Worm (Caenorhabditis elegans) whole organism, L1 larva: ENCODE data around the gene cpsf-1.

Source experiments
- C16A3.4 ChIP-seq: fragments of 150-350 bp; optimal IDR thresholded peaks from 2 replicates; lab custom pipeline; 2014; ENCODE audit warnings: missing biosample characterization, missing genetic modification characterization
- Y116A8C.19 ChIP-seq: sonication (generic microtip); optimal IDR thresholded peaks from 2 replicates; lab custom pipeline; 2016; ENCODE audit warnings: missing compliant biosample characterization, missing genetic modification characterization, borderline replicate concordance
- alr-1 ChIP-seq: fragments of 200-800 bp; sonication (Bioruptor generic); optimal IDR thresholded peaks from 2 replicates; lab custom pipeline; 2018; ENCODE audit warnings: borderline replicate concordance, mild to moderate bottlenecking, missing genetic modification characterization, missing compliant biosample characterization
- aly-2 ChIP-seq: fragments of 150-350 bp; optimal IDR thresholded peaks from 2 replicates; lab custom pipeline; 2014; ENCODE audit warnings: missing biosample characterization, missing genetic modification characterization
- ama-1 ChIP-seq: fragments of 150-350 bp; optimal IDR thresholded peaks from 2 replicates; lab custom pipeline; 2014
- blmp-1 ChIP-seq: fragments of 150-350 bp; optimal IDR thresholded peaks from 2 replicates; lab custom pipeline; 2014; ENCODE audit warnings: missing biosample characterization, missing genetic modification characterization
- ceh-82 ChIP-seq, 3 experiments: fragments of 150-350 bp in 1 of 3; sonication (generic microtip) in 2 of 3; optimal IDR thresholded peaks; 2 replicates each; lab custom pipeline; 2014 to 2017; ENCODE audit warnings: missing biosample characterization in 3 of 3, missing genetic modification characterization in 3 of 3
- ceh-88 ChIP-seq: fragments of 200-800 bp; sonication (Bioruptor generic); IDR thresholded peaks from 2 replicates; pipeline ENCODE4 v1.3.6; 2022; ENCODE audit warnings: missing genetic modification characterization, missing compliant biosample characterization
- ces-1 ChIP-seq: fragments of 150-350 bp; optimal IDR thresholded peaks from 2 replicates; lab custom pipeline; 2014; ENCODE audit warnings: missing biosample characterization, missing genetic modification reagents, missing genetic modification characterization
- dpl-1 ChIP-seq, 3 experiments: fragments of 150-350 bp in 2 of 3; sonication (generic microtip) in 1 of 3; optimal IDR thresholded peaks; 2 replicates each; lab custom pipeline; 2014 to 2017; ENCODE audit warnings: missing biosample characterization in 3 of 3, missing genetic modification characterization in 3 of 3, missing genetic modification reagents in 3 of 3
- dsc-1 ChIP-seq: sonication (generic microtip); optimal IDR thresholded peaks from 2 replicates; lab custom pipeline; 2016; ENCODE audit warnings: mild to moderate bottlenecking, missing genetic modification characterization, missing compliant biosample characterization
- elt-3 ChIP-seq, 6 experiments: fragments of 150-350 bp in 1 of 6; sonication (generic microtip); optimal IDR thresholded peaks; 2 replicates each; lab custom pipeline; 2017 to 2018; ENCODE audit warnings: missing biosample characterization in 6 of 6, missing genetic modification characterization in 6 of 6, inconsistent platforms in 1 of 6
- ets-5 ChIP-seq: fragments of 200-800 bp; sonication (Bioruptor generic); IDR thresholded peaks from 2 replicates; pipeline ENCODE4 v1.3.6; 2022; ENCODE audit warnings: missing genetic modification characterization, missing compliant biosample characterization
- fkh-4 ChIP-seq: sonication (generic microtip); optimal IDR thresholded peaks from 2 replicates; lab custom pipeline; 2016; ENCODE audit warnings: missing compliant biosample characterization, missing genetic modification characterization, borderline replicate concordance
- fkh-8 ChIP-seq: sonication (generic microtip); optimal IDR thresholded peaks from 2 replicates; lab custom pipeline; 2016; ENCODE audit warnings: mild to moderate bottlenecking, missing genetic modification characterization, missing compliant biosample characterization
- hpl-2 ChIP-seq: fragments of 150-350 bp; optimal IDR thresholded peaks from 2 replicates; lab custom pipeline; 2014; ENCODE audit warnings: missing biosample characterization, missing genetic modification reagents, missing genetic modification characterization
- lin-13 ChIP-seq: fragments of 150-350 bp; optimal IDR thresholded peaks from 2 replicates; lab custom pipeline; 2014; ENCODE audit warnings: missing biosample characterization, missing genetic modification reagents, missing genetic modification characterization
- lin-15B ChIP-seq: fragments of 150-350 bp; sonication (generic microtip); optimal IDR thresholded peaks from 3 replicates; lab custom pipeline; 2014; ENCODE audit warnings: missing biosample characterization, missing genetic modification characterization
- lin-39 ChIP-seq: fragments of 150-350 bp; optimal IDR thresholded peaks from 2 replicates; lab custom pipeline; 2014; ENCODE audit warnings: missing biosample characterization, missing genetic modification reagents, missing genetic modification characterization
- lsy-2 ChIP-seq, 2 experiments: fragments of 150-350 bp; optimal IDR thresholded peaks; 2 replicates each; lab custom pipeline; 2014; ENCODE audit warnings: missing biosample characterization in 2 of 2, missing genetic modification characterization in 2 of 2
- mab-9 ChIP-seq: fragments of 200-800 bp; sonication (Bioruptor generic); IDR thresholded peaks from 2 replicates; pipeline ENCODE4 v1.3.6; 2022; ENCODE audit warnings: missing genetic modification reagents, missing genetic modification characterization, missing compliant biosample characterization
- mdl-1 ChIP-seq, 2 experiments: fragments of 150-350 bp; optimal IDR thresholded peaks; 2 replicates each; lab custom pipeline; 2014 to 2017; ENCODE audit warnings: missing biosample characterization in 2 of 2, missing genetic modification characterization in 2 of 2, inconsistent platforms in 1 of 2
- mef-2 ChIP-seq: fragments of 150-350 bp; optimal IDR thresholded peaks from 2 replicates; lab custom pipeline; 2014; ENCODE audit warnings: missing biosample characterization, missing genetic modification characterization
- mep-1 ChIP-seq: fragments of 150-350 bp; optimal IDR thresholded peaks from 2 replicates; lab custom pipeline; 2014; ENCODE audit warnings: missing biosample characterization, missing genetic modification characterization
- nhr-11 ChIP-seq: fragments of 150-350 bp; optimal IDR thresholded peaks from 2 replicates; lab custom pipeline; 2014; ENCODE audit warnings: missing biosample characterization, missing genetic modification characterization
- nhr-12 ChIP-seq: sonication (generic microtip); optimal IDR thresholded peaks from 2 replicates; lab custom pipeline; 2017; ENCODE audit warnings: missing biosample characterization, missing genetic modification characterization
- nhr-237 ChIP-seq: fragments of 150-350 bp; optimal IDR thresholded peaks from 2 replicates; lab custom pipeline; 2014; ENCODE audit warnings: missing biosample characterization, missing genetic modification characterization
- nhr-28 ChIP-seq: fragments of 150-350 bp; optimal IDR thresholded peaks from 2 replicates; lab custom pipeline; 2014; ENCODE audit warnings: missing biosample characterization, missing genetic modification characterization
- nhr-47 ChIP-seq: sonication (generic microtip); optimal IDR thresholded peaks from 2 replicates; lab custom pipeline; 2016; ENCODE audit warnings: mild to moderate bottlenecking, missing genetic modification characterization, moderate library complexity, missing compliant biosample characterization
- nhr-71 ChIP-seq: sonication (generic microtip); optimal IDR thresholded peaks from 2 replicates; lab custom pipeline; 2016; ENCODE audit warnings: mild to moderate bottlenecking, missing genetic modification characterization, moderate library complexity, missing compliant biosample characterization
- nhr-77 ChIP-seq: fragments of 150-350 bp; optimal IDR thresholded peaks from 2 replicates; lab custom pipeline; 2014; ENCODE audit warnings: missing biosample characterization, missing genetic modification characterization
- nhr-85 ChIP-seq: sonication (generic microtip); peaks from one replicate; lab custom pipeline; 2016; ENCODE audit warnings: missing genetic modification characterization, inconsistent platforms, missing compliant biosample characterization
- pax-3 ChIP-seq: fragments of 200-800 bp; sonication (Bioruptor generic); optimal IDR thresholded peaks from 2 replicates; lab custom pipeline; 2018; ENCODE audit warnings: mild to moderate bottlenecking, missing genetic modification characterization, moderate library complexity, missing compliant biosample characterization
- pqm-1 ChIP-seq: sonication (generic microtip); optimal IDR thresholded peaks from 3 replicates; lab custom pipeline; 2017; ENCODE audit warnings: missing biosample characterization, missing genetic modification characterization
- skn-1 ChIP-seq: fragments of 150-350 bp; optimal IDR thresholded peaks from 2 replicates; lab custom pipeline; 2014; ENCODE audit warnings: missing biosample characterization, missing genetic modification characterization
- snpc-4 ChIP-seq: fragments of 150-350 bp; optimal IDR thresholded peaks from 2 replicates; lab custom pipeline; 2014; ENCODE audit warnings: missing biosample characterization, missing genetic modification characterization
- sox-4 ChIP-seq: sonication (generic microtip); optimal IDR thresholded peaks from 2 replicates; lab custom pipeline; 2016; ENCODE audit warnings: missing genetic modification characterization, missing compliant biosample characterization
- sptf-1 ChIP-seq: fragments of 150-350 bp; optimal IDR thresholded peaks from 2 replicates; lab custom pipeline; 2014; ENCODE audit warnings: missing biosample characterization, missing genetic modification characterization
- sup-37 ChIP-seq: fragments of 200-800 bp; sonication (Bioruptor generic); optimal IDR thresholded peaks from 2 replicates; lab custom pipeline; 2018; ENCODE audit warnings: mild to moderate bottlenecking, missing genetic modification characterization, missing compliant biosample characterization
- tbx-2 ChIP-seq: sonication (generic microtip); optimal IDR thresholded peaks from 2 replicates; lab custom pipeline; 2016; ENCODE audit warnings: missing genetic modification characterization, missing compliant biosample characterization
- unc-130 ChIP-seq: fragments of 150-350 bp; optimal IDR thresholded peaks from 2 replicates; lab custom pipeline; 2017; ENCODE audit warnings: missing biosample characterization, missing genetic modification characterization, inconsistent platforms
- unc-62 ChIP-seq: fragments of 150-350 bp; optimal IDR thresholded peaks from 2 replicates; lab custom pipeline; 2014; ENCODE audit warnings: missing biosample characterization, missing genetic modification reagents, missing genetic modification characterization
- unc-86 ChIP-seq: sonication (generic microtip); optimal IDR thresholded peaks from 2 replicates; lab custom pipeline; 2016; ENCODE audit warnings: missing genetic modification characterization, missing compliant biosample characterization
- unc-98 ChIP-seq: fragments of 200-800 bp; sonication (Bioruptor generic); IDR thresholded peaks from 2 replicates; pipeline ENCODE4 v1.3.6; 2022; ENCODE audit warnings: missing genetic modification characterization, missing compliant biosample characterization
- xbp-1 ChIP-seq: sonication (generic microtip); optimal IDR thresholded peaks from 2 replicates; lab custom pipeline; 2016; ENCODE audit warnings: missing genetic modification characterization, missing compliant biosample characterization
- zip-4 ChIP-seq: fragments of 200-800 bp; sonication (Bioruptor generic); optimal IDR thresholded peaks from 2 replicates; lab custom pipeline; 2018; ENCODE audit warnings: mild to moderate bottlenecking, missing genetic modification characterization, moderate library complexity, missing compliant biosample characterization
- ztf-4 ChIP-seq: fragments of 150-350 bp; optimal IDR thresholded peaks from 2 replicates; lab custom pipeline; 2014; ENCODE audit warnings: missing biosample characterization, missing genetic modification characterization

cpsf-1 gene

ce11 chrIV:1980961-1981446 lies 51.8 kb downstream of the cpsf-1 start, which contains the start of gene Y76B12C.6 (continued):
- TF ChIP-seq dpl-1 (GFP tag; optimal IDR thresholded peaks at IDR 0.05; lab: Kevin White, UChicago) (peak in 2 of 3 experiments; percentile 36), mab-9 (GFP tag; lab: Robert Waterston, UW) (no peak), unc-98 (GFP tag; lab: Robert Waterston, UW) (no peak), lin-15B (no peak), nhr-11 (tag; lab: Kevin White, UChicago) (no peak), nhr-237 (no peak), fkh-8 (tag; lab: Kevin White, UChicago) (peak; percentile 5), unc-86 (tag; lab: Kevin White, UChicago) (no peak), lsy-2 (tag; optimal IDR thresholded peaks at IDR 0.05; lab: Kevin White, UChicago) (peak; percentile 24 to 46), aly-2 (tag; lab: Kevin White, UChicago) (no peak), sup-37 (GFP tag; lab: Kevin White, UChicago) (no peak), C16A3.4 (no peak), unc-62 (GFP tag; lab: Kevin White, UChicago) (no peak), alr-1 (tag; lab: Kevin White, UChicago) (no peak), snpc-4 (tag; lab: Kevin White, UChicago) (no peak), tbx-2 (tag; lab: Kevin White, UChicago) (no peak), lin-13 (GFP tag; lab: Kevin White, UChicago) (no peak), skn-1 (tag; lab: Kevin White, UChicago) (no peak), elt-3 (tag; optimal IDR thresholded peaks at IDR 0.05; lab: Kevin White, UChicago) (no peak), zip-4 (no peak), unc-130 (tag; lab: Kevin White, UChicago) (peak; percentile 47), blmp-1 (no peak), mep-1 (tag; lab: Kevin White, UChicago) (no peak), dsc-1 (tag; lab: Kevin White, UChicago) (no peak), ets-5 (GFP tag; lab: Robert Waterston, UW) (no peak), nhr-77 (tag; lab: Kevin White, UChicago) (no peak), mdl-1 (tag; optimal IDR thresholded peaks at IDR 0.05; lab: Kevin White, UChicago) (no peak), lin-39 (tag; lab: Kevin White, UChicago) (no peak), nhr-47 (no peak), fkh-4 (tag; lab: Kevin White, UChicago) (no peak), nhr-28 (tag; lab: Kevin White, UChicago) (no peak)

ce11 chrIV:1979782-1980181 lies 53.0 kb downstream of the cpsf-1 start, which contains the start of gene Y76B12C.8:
Gene Y76B12C.8, plus strand, starts transcription at chrIV:1979988.
- peak; percentile 27 for TF ChIP-seq nhr-85
- TF ChIP-seq ces-1 (GFP tag; lab: Kevin White, UChicago): no peak

ce11 chrIV:1975594-1975993 lies 57.2 kb downstream of the cpsf-1 start:
- peak; percentile 13 for TF ChIP-seq nhr-85
- TF ChIP-seq unc-130 (tag; lab: Kevin White, UChicago): no peak
- no peak for TF ChIP-seq mef-2 (tag; lab: Kevin White, UChicago)

ce11 chrIV:1973372-1973771 lies 59.4 kb downstream of the cpsf-1 start, which contains the start of gene Y76B12C.3:
Gene Y76B12C.3, plus strand, starts transcription at chrIV:1973705.
- no peak for TF ChIP-seq unc-98 (GFP tag; lab: Robert Waterston, UW)
- peak; percentile 38 for TF ChIP-seq mep-1 (tag; lab: Kevin White, UChicago)
- no peak for TF ChIP-seq sox-4 (tag; lab: Kevin White, UChicago)
- TF ChIP-seq sptf-1: no peak
- TF ChIP-seq nhr-28 (tag; lab: Kevin White, UChicago): no peak
- peak; percentile 52 for TF ChIP-seq nhr-85
- no peak for TF ChIP-seq nhr-12 (tag; lab: Kevin White, UChicago)
- TF ChIP-seq unc-130 (tag; lab: Kevin White, UChicago): no peak
- TF ChIP-seq dpl-1 (GFP tag; optimal IDR thresholded peaks at IDR 0.05; lab: Kevin White, UChicago): peak in 2 of 3 experiments; percentile 32 to 44
- no peak for TF ChIP-seq Y116A8C.19 (tag; lab: Kevin White, UChicago)
- TF ChIP-seq hpl-2: no peak
- TF ChIP-seq ceh-88 (GFP tag; lab: Robert Waterston, UW): no peak
- no peak for TF ChIP-seq nhr-47
- no peak for TF ChIP-seq unc-62 (GFP tag; lab: Kevin White, UChicago)
- no peak for TF ChIP-seq sup-37 (GFP tag; lab: Kevin White, UChicago)
- no peak for TF ChIP-seq nhr-77 (tag; lab: Kevin White, UChicago)
- peak in 1 of 3 experiments; percentile 4 for TF ChIP-seq ceh-82 (tag; optimal IDR thresholded peaks at IDR 0.05; lab: Kevin White, UChicago)
- no peak for TF ChIP-seq ets-5 (GFP tag; lab: Robert Waterston, UW)
- TF ChIP-seq pax-3 (tag; lab: Kevin White, UChicago): no peak
- no peak for TF ChIP-seq mef-2 (tag; lab: Kevin White, UChicago)
- peak; percentile 99 for TF ChIP-seq xbp-1 (tag; lab: Kevin White, UChicago)
- no peak for TF ChIP-seq C16A3.4
- TF ChIP-seq nhr-71: no peak
- TF ChIP-seq ztf-4 (tag; lab: Kevin White, UChicago): no peak
- no peak for TF ChIP-seq ama-1 (lab: Kevin White, UChicago)
- TF ChIP-seq pqm-1 (tag; lab: Kevin White, UChicago): no peak
